Worm (Caenorhabditis elegans): Measurements from ENCODE around the gene tag-131.

Gene tag-131

DNA sequence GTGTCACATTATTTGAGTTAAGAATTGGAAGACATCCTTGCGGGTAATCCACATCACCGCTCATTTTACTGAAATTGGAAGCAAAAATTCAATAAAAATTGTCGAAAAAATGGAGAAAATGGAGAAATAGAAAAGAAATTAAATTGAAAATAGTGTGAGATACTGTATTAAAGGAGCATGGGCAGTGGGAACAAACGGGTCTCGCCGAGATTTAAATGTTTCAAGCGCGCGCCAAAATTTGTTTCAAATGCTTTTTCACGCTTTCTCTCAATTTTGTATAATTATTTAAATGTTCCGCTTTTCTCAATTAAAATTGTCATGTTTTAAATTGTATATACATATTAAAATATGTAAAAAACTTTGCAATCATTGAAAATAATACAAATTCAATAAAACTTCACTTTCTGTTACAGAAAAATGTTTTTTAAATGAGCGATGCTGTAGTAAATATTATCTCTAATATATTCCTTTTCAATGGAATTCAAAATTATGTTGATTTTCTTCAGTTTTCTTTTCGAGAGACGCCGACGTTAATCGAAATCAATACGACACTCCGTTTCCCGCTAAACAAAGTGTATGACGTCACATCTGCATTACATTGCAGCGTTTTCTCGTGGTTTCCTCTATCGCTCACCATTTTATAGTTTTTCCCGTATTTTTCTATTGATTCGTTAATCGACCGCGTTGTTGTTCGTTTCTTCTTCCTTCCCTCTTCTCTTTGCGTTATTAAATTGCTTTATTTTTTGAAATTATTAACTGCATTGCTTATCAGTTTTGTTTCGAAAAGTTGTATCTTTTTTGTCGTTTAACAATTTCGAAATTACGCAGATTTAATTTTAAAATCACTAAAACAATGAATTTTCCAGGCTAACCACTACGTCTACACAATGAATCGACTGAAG lies 4.2 kb upstream of the tag-131 start, which contains the start of the genes evl-14 and dcn-1:
TSS of gene evl-14 (minus strand) at position 68 of the 902 bp plus-strand sequence.
TSS of gene dcn-1 (plus strand) at position 852 of the 902 bp plus-strand sequence.
- no peak for TF ChIP-seq fkh-10 (GFP tag; optimal IDR thresholded peaks at IDR 0.05)
- TF ChIP-seq ztf-4 (tag; optimal IDR thresholded peaks at IDR 0.05): no peak
- TF ChIP-seq ceh-88 (GFP tag; IDR thresholded peaks at IDR 0.05): no peak
- TF ChIP-seq mdl-1 (tag; optimal IDR thresholded peaks at IDR 0.05): peak in 1 of 2 experiments; percentile 88
- no peak for TF ChIP-seq lin-39 (tag; optimal IDR thresholded peaks at IDR 0.05)
- no peak for TF ChIP-seq lin-14 (GFP tag; optimal IDR thresholded peaks at IDR 0.05)
- TF ChIP-seq C04F5.9 (tag; optimal IDR thresholded peaks at IDR 0.05): no peak
- TF ChIP-seq sox-4 (tag; optimal IDR thresholded peaks at IDR 0.05): no peak
- TF ChIP-seq F16B12.6 (tag; optimal IDR thresholded peaks at IDR 0.05): peak; percentile 52
- peak; percentile 64 for TF ChIP-seq nhr-90 (tag; optimal IDR thresholded peaks at IDR 0.05; ENCODE audit: poor library complexity)
- peak; percentile 48 for TF ChIP-seq isw-1 (GFP tag; IDR thresholded peaks at IDR 0.05)
- peak; percentile 65 for TF ChIP-seq lin-15B (tag; optimal IDR thresholded peaks at IDR 0.05)
- no peak for TF ChIP-seq unc-98 (GFP tag; IDR thresholded peaks at IDR 0.05)
- TF ChIP-seq ceh-63 (GFP tag; optimal IDR thresholded peaks at IDR 0.05): no peak
- TF ChIP-seq nhr-12 (tag; optimal IDR thresholded peaks at IDR 0.05): no peak
- TF ChIP-seq tbx-2 (tag; optimal IDR thresholded peaks at IDR 0.05): peak; percentile 75
- peak; percentile 80 to 81 for TF ChIP-seq efl-1 (optimal IDR thresholded peaks at IDR 0.05)
- TF ChIP-seq efl-1 (GFP tag; optimal IDR thresholded peaks at IDR 0.05 in 1 of 2): peak; percentile 75 to 97
- no peak for TF ChIP-seq zip-4 (GFP tag; optimal IDR thresholded peaks at IDR 0.05)
- no peak for TF ChIP-seq fkh-4 (tag; optimal IDR thresholded peaks at IDR 0.05; ENCODE audit: borderline replicate concordance)
- TF ChIP-seq Y116A8C.19 (tag; optimal IDR thresholded peaks at IDR 0.05; ENCODE audit: borderline replicate concordance): no peak
- TF ChIP-seq tlp-1 (tag; optimal IDR thresholded peaks at IDR 0.05): no peak
- TF ChIP-seq mef-2 (tag; optimal IDR thresholded peaks at IDR 0.05): no peak
- TF ChIP-seq alr-1 (tag; optimal IDR thresholded peaks at IDR 0.05; ENCODE audit: borderline replicate concordance): no peak
- no peak for TF ChIP-seq aha-1 (tag; optimal IDR thresholded peaks at IDR 0.05)
- no peak for TF ChIP-seq unc-30 (tag; optimal IDR thresholded peaks at IDR 0.05)
- peak; percentile 79 for TF ChIP-seq nhr-47 (tag; optimal IDR thresholded peaks at IDR 0.05)
- no peak for TF ChIP-seq ztf-11 (tag; optimal IDR thresholded peaks at IDR 0.05)
- TF ChIP-seq ceh-8 (GFP tag; optimal IDR thresholded peaks at IDR 0.05): no peak
- peak in 2 of 3 experiments; percentile 69 to 82 for TF ChIP-seq ceh-82 (tag; optimal IDR thresholded peaks at IDR 0.05)
- TF ChIP-seq mep-1 (tag; optimal IDR thresholded peaks at IDR 0.05): peak; percentile 86
- peak; percentile 6 for TF ChIP-seq hpl-2 (GFP tag; optimal IDR thresholded peaks at IDR 0.05)
- TF ChIP-seq irx-1 (tag; optimal IDR thresholded peaks at IDR 0.05): no peak
- peak; percentile 50 for TF ChIP-seq jun-1 (tag; optimal IDR thresholded peaks at IDR 0.05)
- peak; percentile 68 for TF ChIP-seq lin-13 (GFP tag; optimal IDR thresholded peaks at IDR 0.05)
- peak; percentile 83 for TF ChIP-seq fkh-8 (tag; optimal IDR thresholded peaks at IDR 0.05)
- no peak for TF ChIP-seq pqm-1 (tag; optimal IDR thresholded peaks at IDR 0.05)
- no peak for TF ChIP-seq vab-15 (tag; optimal IDR thresholded peaks at IDR 0.05)
- no peak for TF ChIP-seq efl-3 (GFP tag; optimal IDR thresholded peaks at IDR 0.05)
- TF ChIP-seq ces-1 (GFP tag; optimal IDR thresholded peaks at IDR 0.05): no peak
- TF ChIP-seq snu-23 (GFP tag; optimal IDR thresholded peaks at IDR 0.05): peak; percentile 91
- peak; percentile 82 for TF ChIP-seq xbp-1 (tag; optimal IDR thresholded peaks at IDR 0.05)
- no peak for TF ChIP-seq hlh-4 (tag; optimal IDR thresholded peaks at IDR 0.05)
- no peak for TF ChIP-seq sup-37 (GFP tag; optimal IDR thresholded peaks at IDR 0.05)
- no peak for TF ChIP-seq rnt-1 (tag; optimal IDR thresholded peaks at IDR 0.05)
- TF ChIP-seq egl-27 (tag; optimal IDR thresholded peaks at IDR 0.05): no peak
- no peak for TF ChIP-seq nhr-237 (tag; optimal IDR thresholded peaks at IDR 0.05)
- peak; percentile 84 for TF ChIP-seq C16A3.4 (tag; optimal IDR thresholded peaks at IDR 0.05)
- TF ChIP-seq aly-2 (tag; optimal IDR thresholded peaks at IDR 0.05): peak; percentile 15
- TF ChIP-seq C34B4.2 (tag; optimal IDR thresholded peaks at IDR 0.05): no peak
- TF ChIP-seq nhr-11 (tag; optimal IDR thresholded peaks at IDR 0.05): no peak
